Fruit fly (Drosophila melanogaster) whole organism, embryonic: ENCODE measurements around the gene CG15373.

Experiments used
- Antp ChIP-seq: fragments of 200-800 bp; sonication (Bioruptor generic); optimal IDR thresholded peaks from 3 replicates; lab custom pipeline; 2016; ENCODE audit warnings: missing biosample characterization, missing genetic modification characterization
- Blimp-1 ChIP-seq: fragments of 200-800 bp; sonication (Bioruptor generic); optimal IDR thresholded peaks from 3 replicates; lab custom pipeline; 2018; ENCODE audit warnings: missing biosample characterization, missing genetic modification characterization, mild to moderate bottlenecking, moderate library complexity, missing genetic modification reagents
- CG10274 ChIP-seq: fragments of 200-800 bp; sonication (Bioruptor generic); optimal IDR thresholded peaks from 3 replicates; lab custom pipeline; 2017; ENCODE audit warnings: missing biosample characterization, mild to moderate bottlenecking, missing genetic modification characterization
- CG10321 ChIP-seq: fragments of 200-800 bp; sonication (Bioruptor generic); IDR thresholded peaks from 2 replicates; pipeline ENCODE4 v1.3.6; 2022; ENCODE audit warnings: missing biosample characterization, missing genetic modification characterization
- CG11093 ChIP-seq: fragments of 200-800 bp; sonication (Bioruptor generic); IDR thresholded peaks from 3 replicates; pipeline ENCODE4 v1.3.6; 2022; ENCODE audit warnings: missing biosample characterization, missing genetic modification characterization
- CG12071 ChIP-seq: fragments of 200-800 bp; sonication (Bioruptor generic); optimal IDR thresholded peaks from 3 replicates; lab custom pipeline; 2018; ENCODE audit warnings: missing biosample characterization, mild to moderate bottlenecking, missing genetic modification characterization
- CG12219 ChIP-seq: fragments of 200-800 bp; sonication (Bioruptor generic); optimal IDR thresholded peaks from 3 replicates; lab custom pipeline; 2018; ENCODE audit warnings: missing biosample characterization, mild to moderate bottlenecking, missing genetic modification characterization
- CG12659 ChIP-seq: fragments of 200-800 bp; sonication (Bioruptor generic); optimal IDR thresholded peaks from 3 replicates; lab custom pipeline; 2017; ENCODE audit warnings: mild to moderate bottlenecking, missing biosample characterization, missing genetic modification reagents, missing genetic modification characterization
- CG13287 ChIP-seq: fragments of 200-800 bp; sonication (Bioruptor generic); IDR thresholded peaks from 2 replicates; pipeline ENCODE4 v1.3.6; 2022; ENCODE audit warnings: missing biosample characterization, missing genetic modification characterization; ENCODE audit not compliant: partially characterized antibody
- CG13424 ChIP-seq: fragments of 200-800 bp; sonication (Bioruptor generic); optimal IDR thresholded peaks from 2 replicates; lab custom pipeline; 2019; ENCODE audit warnings: missing biosample characterization, mild to moderate bottlenecking, missing genetic modification characterization, moderate library complexity
- CG14441 ChIP-seq: fragments of 200-800 bp; sonication (Bioruptor generic); IDR thresholded peaks from 2 replicates; pipeline ENCODE4 v1.3.6; 2022; ENCODE audit warnings: missing biosample characterization, missing genetic modification characterization
- CG1529 ChIP-seq: fragments of 200-800 bp; sonication (Bioruptor generic); optimal IDR thresholded peaks from 3 replicates; lab custom pipeline; 2018; ENCODE audit warnings: missing biosample characterization, missing genetic modification characterization
- CG18619 ChIP-seq: fragments of 200-800 bp; sonication (Bioruptor generic); optimal IDR thresholded peaks from 3 replicates; lab custom pipeline; 2017; ENCODE audit warnings: missing biosample characterization, mild to moderate bottlenecking, missing genetic modification characterization
- CG2120 ChIP-seq: fragments of 200-800 bp; sonication (Bioruptor generic); optimal IDR thresholded peaks from 3 replicates; lab custom pipeline; 2016; ENCODE audit warnings: missing biosample characterization, missing genetic modification characterization
- CG2202 ChIP-seq: fragments of 200-800 bp; sonication (Bioruptor generic); optimal IDR thresholded peaks from 2 replicates; lab custom pipeline; 2018; ENCODE audit warnings: missing biosample characterization, mild to moderate bottlenecking, missing genetic modification characterization
- CG2678 ChIP-seq: fragments of 200-800 bp; sonication (Bioruptor generic); optimal IDR thresholded peaks from 3 replicates; lab custom pipeline; 2019; ENCODE audit warnings: missing biosample characterization, mild to moderate bottlenecking, missing genetic modification characterization, moderate library complexity
- CG32767 ChIP-seq: fragments of 200-800 bp; sonication (Bioruptor generic); IDR thresholded peaks from 2 replicates; pipeline ENCODE4 v1.3.6; 2022; ENCODE audit warnings: missing biosample characterization, missing genetic modification characterization
- CG3726 ChIP-seq: fragments of 200-800 bp; sonication (Bioruptor generic); IDR thresholded peaks from 3 replicates; pipeline ENCODE4, ENCODE4 v1.3.6; 2022; ENCODE audit warnings: missing biosample characterization, missing genetic modification characterization
- CG4424 ChIP-seq: fragments of 200-800 bp; sonication (Bioruptor generic); optimal IDR thresholded peaks from 3 replicates; lab custom pipeline; 2016; ENCODE audit warnings: missing biosample characterization, missing genetic modification characterization
- CG6765 ChIP-seq: fragments of 200-800 bp; sonication (Bioruptor generic); optimal IDR thresholded peaks from 3 replicates; lab custom pipeline; 2017; ENCODE audit warnings: missing biosample characterization, mild to moderate bottlenecking, missing genetic modification characterization
- CG9609 ChIP-seq: fragments of 200-800 bp; sonication (Bioruptor generic); optimal IDR thresholded peaks from 3 replicates; lab custom pipeline; 2016; ENCODE audit warnings: missing biosample characterization, missing genetic modification characterization
- Dek ChIP-seq: fragments of 200-800 bp; sonication (Bioruptor generic); optimal IDR thresholded peaks from 3 replicates; lab custom pipeline; 2019; ENCODE audit warnings: missing biosample characterization, mild to moderate bottlenecking, missing genetic modification characterization, moderate library complexity
- Dfd ChIP-seq, 2 experiments: fragments of >200 bp; optimal IDR thresholded peaks; 2 replicates each; lab custom pipeline; 2017; ENCODE audit warnings: missing biosample characterization in 2 of 2, missing genetic modification characterization in 2 of 2
- Dref ChIP-seq: fragments of 200-800 bp; sonication (Bioruptor generic); IDR thresholded peaks from 2 replicates; pipeline ENCODE4 v1.3.6; 2022; ENCODE audit warnings: missing biosample characterization, missing genetic modification characterization
- Ets97D ChIP-seq: fragments of 200-800 bp; sonication (Bioruptor generic); optimal IDR thresholded peaks from 3 replicates; lab custom pipeline; 2016; ENCODE audit warnings: missing biosample characterization, missing genetic modification characterization
- GATAe ChIP-seq: fragments of 200-800 bp; sonication (Bioruptor generic); conservative IDR thresholded peaks from 2 replicates; pipeline ENCODE4 v1.3.6; 2022; ENCODE audit warnings: missing biosample characterization, missing genetic modification characterization
- HLH54F ChIP-seq: fragments of 200-800 bp; sonication (Bioruptor generic); optimal IDR thresholded peaks from 3 replicates; lab custom pipeline; 2016; ENCODE audit warnings: missing biosample characterization, missing genetic modification characterization
- MESR4 ChIP-seq: fragments of 200-800 bp; sonication (Bioruptor generic); optimal IDR thresholded peaks from 2 replicates; lab custom pipeline; 2018; ENCODE audit warnings: missing biosample characterization, mild to moderate bottlenecking, missing genetic modification characterization, moderate library complexity
- Max ChIP-seq: fragments of 200-800 bp; sonication (Bioruptor generic); optimal IDR thresholded peaks from 2 replicates; lab custom pipeline; 2016; ENCODE audit warnings: missing biosample characterization, mild to moderate bottlenecking, missing genetic modification characterization
- NC2β ChIP-seq: fragments of 200-800 bp; sonication (Bioruptor generic); optimal IDR thresholded peaks from 2 replicates; lab custom pipeline; 2016; ENCODE audit warnings: missing biosample characterization, missing genetic modification characterization
- Stat92E ChIP-seq, 3 experiments: fragments of >200 bp in 2 of 3; fragments of 200-800 bp in 1 of 3; sonication (Bioruptor generic) in 1 of 3; optimal IDR thresholded peaks; 2 replicates each; lab custom pipeline; 2017 to 2019; ENCODE audit warnings: missing biosample characterization in 3 of 3, missing genetic modification characterization in 3 of 3, mild to moderate bottlenecking in 1 of 3, moderate library complexity in 1 of 3
- TFAM ChIP-seq: fragments of 200-800 bp; sonication (Bioruptor generic); optimal IDR thresholded peaks from 2 replicates; lab custom pipeline; 2017; ENCODE audit warnings: missing biosample characterization, missing genetic modification characterization, inconsistent platforms
- bsh ChIP-seq, 2 experiments: fragments of 200-800 bp; sonication (Bioruptor generic); optimal IDR thresholded peaks; 2 replicates each; lab custom pipeline; 2017 to 2018; ENCODE audit warnings: mild to moderate bottlenecking in 2 of 2, missing biosample characterization in 2 of 2, missing genetic modification characterization in 2 of 2, moderate library complexity in 1 of 2
- chinmo ChIP-seq: fragments of 200-800 bp; sonication (Bioruptor generic); IDR thresholded peaks from 4 replicates; pipeline ENCODE4 v1.3.6; 2022; ENCODE audit warnings: missing biosample characterization, missing genetic modification characterization; ENCODE audit not compliant: partially characterized antibody
- chn ChIP-seq: fragments of 200-800 bp; sonication (Bioruptor generic); optimal IDR thresholded peaks from 2 replicates; lab custom pipeline; 2016; ENCODE audit warnings: missing biosample characterization, missing genetic modification characterization
- cwo ChIP-seq: fragments of 200-800 bp; sonication (Bioruptor generic); optimal IDR thresholded peaks from 3 replicates; lab custom pipeline; 2017; ENCODE audit warnings: missing biosample characterization, missing genetic modification characterization, mild to moderate bottlenecking, moderate library complexity, missing genetic modification reagents
- danr ChIP-seq: fragments of 200-800 bp; sonication (Bioruptor generic); IDR thresholded peaks from 2 replicates; pipeline ENCODE4 v1.3.6; 2022; ENCODE audit warnings: missing biosample characterization, missing genetic modification characterization
- dati ChIP-seq: fragments of 200-800 bp; sonication (Bioruptor generic); IDR thresholded peaks from 2 replicates; pipeline ENCODE4 v1.3.6; 2022; ENCODE audit warnings: missing biosample characterization, missing genetic modification characterization
- dmrt99B ChIP-seq: fragments of 200-800 bp; sonication (Bioruptor generic); optimal IDR thresholded peaks from 2 replicates; lab custom pipeline; 2018; ENCODE audit warnings: missing biosample characterization, mild to moderate bottlenecking, missing genetic modification characterization, moderate library complexity
- fd96Cb ChIP-seq: fragments of 200-800 bp; sonication (Bioruptor generic); optimal IDR thresholded peaks from 2 replicates; lab custom pipeline; 2018; ENCODE audit warnings: missing biosample characterization, mild to moderate bottlenecking, missing genetic modification characterization, moderate library complexity
- ftz-f1 ChIP-seq: fragments of 200-800 bp; sonication (Bioruptor generic); optimal IDR thresholded peaks from 2 replicates; lab custom pipeline; 2016; ENCODE audit warnings: missing biosample characterization, missing genetic modification characterization
- gcm ChIP-seq: fragments of 200-800 bp; sonication (Bioruptor generic); optimal IDR thresholded peaks from 2 replicates; lab custom pipeline; 2019; ENCODE audit warnings: missing biosample characterization, mild to moderate bottlenecking, missing genetic modification characterization, moderate library complexity
- grau ChIP-seq: fragments of 200-800 bp; optimal IDR thresholded peaks from 3 replicates; lab custom pipeline; 2019; ENCODE audit warnings: missing biosample characterization, mild to moderate bottlenecking, missing genetic modification characterization, moderate library complexity
- hbn ChIP-seq: fragments of 200-800 bp; sonication (Bioruptor generic); IDR thresholded peaks from 2 replicates; pipeline ENCODE4 v1.3.6; 2022; ENCODE audit warnings: missing biosample characterization, missing genetic modification characterization; ENCODE audit not compliant: partially characterized antibody
- ind ChIP-seq: fragments of 200-800 bp; sonication (Bioruptor generic); optimal IDR thresholded peaks from 3 replicates; lab custom pipeline; 2016; ENCODE audit warnings: missing biosample characterization, missing genetic modification characterization
- inv ChIP-seq: fragments of 200-800 bp; sonication (Bioruptor generic); IDR thresholded peaks from 2 replicates; pipeline ENCODE4 v1.3.6; 2022; ENCODE audit warnings: missing biosample characterization, missing genetic modification characterization; ENCODE audit not compliant: partially characterized antibody
- ken ChIP-seq: fragments of 200-800 bp; sonication (Bioruptor generic); IDR thresholded peaks from 3 replicates; pipeline ENCODE4 v1.3.6; 2022; ENCODE audit warnings: missing biosample characterization, missing genetic modification characterization
- onecut ChIP-seq: fragments of 200-800 bp; sonication (Bioruptor generic); IDR thresholded peaks from 2 replicates; pipeline ENCODE4 v1.3.6; 2022; ENCODE audit warnings: missing biosample characterization, missing genetic modification characterization
- pita ChIP-seq: fragments of 200-800 bp; sonication (Bioruptor generic); optimal IDR thresholded peaks from 2 replicates; lab custom pipeline; 2017; ENCODE audit warnings: missing biosample characterization, mild to moderate bottlenecking, missing genetic modification characterization
- pros ChIP-seq: fragments of 200-800 bp; sonication (Bioruptor generic); optimal IDR thresholded peaks from 3 replicates; lab custom pipeline; 2019; ENCODE audit warnings: missing biosample characterization, mild to moderate bottlenecking, missing genetic modification characterization, moderate library complexity
- scrt ChIP-seq: fragments of 200-800 bp; sonication (Bioruptor generic); optimal IDR thresholded peaks from 2 replicates; lab custom pipeline; 2018; ENCODE audit warnings: missing biosample characterization, mild to moderate bottlenecking, missing genetic modification characterization, moderate library complexity

Gene CG15373

DNA sequence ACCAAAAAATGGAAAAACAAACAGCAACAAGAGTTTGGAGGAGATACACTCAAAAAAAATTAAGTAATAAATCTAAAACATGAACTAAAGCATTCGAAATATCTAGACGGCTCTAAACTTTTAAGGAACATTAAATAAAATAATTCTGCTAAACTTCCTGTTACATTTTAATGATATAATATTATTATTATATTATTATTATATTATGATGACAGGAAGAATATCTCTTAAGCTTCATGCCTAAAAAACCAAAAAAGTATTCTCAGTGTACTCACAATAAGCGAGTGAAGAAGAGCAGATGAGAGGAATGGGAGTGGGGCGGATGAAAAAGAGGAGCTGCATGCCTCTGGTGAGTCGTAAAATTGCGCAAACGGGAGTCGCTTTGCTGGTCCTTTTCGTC lies 14.3 kb downstream of the CG15373 start (continued):
- TF ChIP-seq fd96Cb (tag; lab: Kevin White, UChicago) = no peak
- no peak for TF ChIP-seq CG12219
- no peak for TF ChIP-seq Stat92E (GFP tag; optimal IDR thresholded peaks at IDR 0.05; lab: Kevin White, UChicago)
- TF ChIP-seq chinmo (GFP tag; lab: Robert Waterston, UW) = no peak
- no peak for TF ChIP-seq dati
- TF ChIP-seq Antp (GFP tag; lab: Kevin White, UChicago) = no peak
- TF ChIP-seq HLH54F (GFP tag; lab: Kevin White, UChicago) = no peak
- TF ChIP-seq ken = no peak
- no peak for TF ChIP-seq CG4424 (GFP tag; lab: Kevin White, UChicago)
- TF ChIP-seq Ets97D = no peak
- TF ChIP-seq ftz-f1 (GFP tag; lab: Kevin White, UChicago) = no peak
- TF ChIP-seq TFAM (GFP tag; lab: Kevin White, UChicago) = no peak
- no peak for TF ChIP-seq scrt (GFP tag; lab: Kevin White, UChicago)
- TF ChIP-seq pros (GFP tag; lab: Kevin White, UChicago) = no peak
- no peak for TF ChIP-seq danr (GFP tag; lab: Robert Waterston, UW)
- TF ChIP-seq hbn = no peak
- no peak for TF ChIP-seq NC2β (GFP tag; lab: Kevin White, UChicago)
- TF ChIP-seq pita = no peak
- no peak for TF ChIP-seq CG11093
- no peak for TF ChIP-seq Dref
- TF ChIP-seq MESR4 (GFP tag; lab: Kevin White, UChicago) = no peak
- no peak for TF ChIP-seq CG9609 (GFP tag; lab: Kevin White, UChicago)
- TF ChIP-seq CG6765 (GFP tag; lab: Kevin White, UChicago) = no peak
- TF ChIP-seq CG32767 (GFP tag; lab: Robert Waterston, UW) = no peak
- TF ChIP-seq grau (tag; lab: Kevin White, UChicago) = peak; percentile 26
- TF ChIP-seq gcm = no peak
- peak; percentile 30 for TF ChIP-seq CG2120 (GFP tag; lab: Kevin White, UChicago)
- TF ChIP-seq Dfd (GFP tag; optimal IDR thresholded peaks at IDR 0.05; lab: Kevin White, UChicago) = no peak
- TF ChIP-seq cwo (GFP tag; lab: Kevin White, UChicago) = peak; percentile 15
- peak; percentile 66 for TF ChIP-seq CG2678 (tag; lab: Kevin White, UChicago)
- TF ChIP-seq bsh (GFP tag; optimal IDR thresholded peaks at IDR 0.05; lab: Kevin White, UChicago) = no peak
- no peak for TF ChIP-seq Dek (tag; lab: Kevin White, UChicago)
- no peak for TF ChIP-seq CG13287 (GFP tag; lab: Robert Waterston, UW)
- no peak for TF ChIP-seq chn (GFP tag; lab: Kevin White, UChicago)
- no peak for TF ChIP-seq CG12071
- no peak for TF ChIP-seq Blimp-1 (GFP tag; lab: Kevin White, UChicago)
- TF ChIP-seq CG18619 (GFP tag; lab: Kevin White, UChicago) = no peak
- TF ChIP-seq ind (GFP tag; lab: Kevin White, UChicago) = no peak
- no peak for TF ChIP-seq CG10274 (GFP tag; lab: Kevin White, UChicago)
- no peak for TF ChIP-seq CG3726
- no peak for TF ChIP-seq CG1529
- peak; percentile 38 for TF ChIP-seq dmrt99B (tag; lab: Kevin White, UChicago)
- no peak for TF ChIP-seq CG2202 (tag; lab: Kevin White, UChicago)
- TF ChIP-seq CG13424 (tag; lab: Kevin White, UChicago) = peak; percentile 26
- no peak for TF ChIP-seq inv
- TF ChIP-seq onecut (GFP tag; lab: Robert Waterston, UW) = no peak
- TF ChIP-seq GATAe (GFP tag; lab: Robert Waterston, UW) = no peak
- TF ChIP-seq CG10321 (GFP tag; lab: Robert Waterston, UW) = no peak
- peak; percentile 5 for TF ChIP-seq CG12659
- no peak for TF ChIP-seq Max (GFP tag; lab: Kevin White, UChicago)
- no peak for TF ChIP-seq CG14441 (GFP tag; lab: Robert Waterston, UW)
